Worm (Caenorhabditis elegans) whole organism, mixed stage, embryonic: ENCODE data around the gene paa-1.

Source experiments
- bed-3 ChIP-seq: fragments of 200-800 bp; sonication (Bioruptor generic); optimal IDR thresholded peaks from 3 replicates; lab custom pipeline; 2018; ENCODE audit warnings: mild to moderate bottlenecking, missing genetic modification characterization, moderate library complexity, missing compliant biosample characterization
- blmp-1 ChIP-seq: fragments of 150-350 bp; optimal IDR thresholded peaks from 2 replicates; lab custom pipeline; 2014; ENCODE audit warnings: missing biosample characterization, missing genetic modification characterization
- ceh-39 ChIP-seq: fragments of 150-350 bp; optimal IDR thresholded peaks from 2 replicates; lab custom pipeline; 2014; ENCODE audit warnings: missing biosample characterization, missing genetic modification characterization
- ceh-43 ChIP-seq: fragments of 200-800 bp; sonication (Bioruptor generic); optimal IDR thresholded peaks from 2 replicates; lab custom pipeline; 2018; ENCODE audit warnings: mild to moderate bottlenecking, missing genetic modification characterization, moderate library complexity, missing compliant biosample characterization
- ceh-83 ChIP-seq: fragments of 200-800 bp; sonication (Bioruptor generic); optimal IDR thresholded peaks from 2 replicates; lab custom pipeline; 2018; ENCODE audit warnings: mild to moderate bottlenecking, missing genetic modification characterization, missing compliant biosample characterization
- ces-1 ChIP-seq: fragments of 150-350 bp; optimal IDR thresholded peaks from 2 replicates; lab custom pipeline; 2014; ENCODE audit warnings: missing biosample characterization, missing genetic modification reagents, missing genetic modification characterization
- cnd-1 ChIP-seq: fragments of 200-800 bp; sonication (Bioruptor generic); optimal IDR thresholded peaks from 2 replicates; lab custom pipeline; 2018; ENCODE audit warnings: mild to moderate bottlenecking, missing genetic modification characterization, missing compliant biosample characterization
- drap-1 ChIP-seq: fragments of 200-800 bp; sonication (Bioruptor generic); optimal IDR thresholded peaks from 3 replicates; lab custom pipeline; 2018; ENCODE audit warnings: mild to moderate bottlenecking, missing genetic modification characterization, missing compliant biosample characterization
- elt-1 ChIP-seq: sonication (generic microtip); optimal IDR thresholded peaks from 2 replicates; lab custom pipeline; 2017; ENCODE audit warnings: missing genetic modification characterization, mild to moderate bottlenecking, missing compliant biosample characterization, antibody characterized with exemption, moderate library complexity, borderline replicate concordance; ENCODE audit not compliant: insufficient read depth
- elt-3 ChIP-seq: fragments of 150-350 bp; optimal IDR thresholded peaks from 2 replicates; lab custom pipeline; 2014; ENCODE audit warnings: missing biosample characterization, missing genetic modification characterization
- flh-1 ChIP-seq: fragments of 200-800 bp; sonication (Bioruptor generic); optimal IDR thresholded peaks from 2 replicates; lab custom pipeline; 2018; ENCODE audit warnings: mild to moderate bottlenecking, missing genetic modification characterization, moderate library complexity, missing compliant biosample characterization
- ham-2 ChIP-seq: fragments of 200-800 bp; sonication (Bioruptor generic); optimal IDR thresholded peaks from 2 replicates; lab custom pipeline; 2018; ENCODE audit warnings: mild to moderate bottlenecking, missing genetic modification characterization, missing compliant biosample characterization
- hlh-1 ChIP-seq: fragments of 150-350 bp; optimal IDR thresholded peaks from 2 replicates; lab custom pipeline; 2014; ENCODE audit warnings: missing biosample characterization, missing genetic modification reagents, missing genetic modification characterization
- lin-13 ChIP-seq: fragments of 150-350 bp; optimal IDR thresholded peaks from 2 replicates; lab custom pipeline; 2014; ENCODE audit warnings: missing biosample characterization, missing genetic modification characterization
- lin-32 ChIP-seq: fragments of 200-800 bp; sonication (Bioruptor generic); optimal IDR thresholded peaks from 2 replicates; lab custom pipeline; 2018; ENCODE audit warnings: mild to moderate bottlenecking, missing genetic modification characterization, missing compliant biosample characterization
- lsy-2 ChIP-seq: fragments of 150-350 bp; optimal IDR thresholded peaks from 2 replicates; lab custom pipeline; 2014; ENCODE audit warnings: missing biosample characterization, missing genetic modification characterization
- mab-5 ChIP-seq: fragments of 150-350 bp; optimal IDR thresholded peaks from 2 replicates; lab custom pipeline; 2014; ENCODE audit warnings: missing biosample characterization, missing genetic modification characterization
- mep-1 ChIP-seq: fragments of 150-350 bp; optimal IDR thresholded peaks from 2 replicates; lab custom pipeline; 2017; ENCODE audit warnings: missing biosample characterization, missing genetic modification reagents, missing genetic modification characterization, inconsistent platforms
- mls-2 ChIP-seq: sonication (generic microtip); optimal IDR thresholded peaks from 2 replicates; lab custom pipeline; 2016; ENCODE audit warnings: mild to moderate bottlenecking, missing genetic modification characterization, moderate library complexity, missing compliant biosample characterization
- nhr-12 ChIP-seq: fragments of 150-350 bp; optimal IDR thresholded peaks from 2 replicates; lab custom pipeline; 2014; ENCODE audit warnings: missing biosample characterization, missing genetic modification characterization
- nhr-2 ChIP-seq: fragments of 150-350 bp; optimal IDR thresholded peaks from 2 replicates; lab custom pipeline; 2014; ENCODE audit warnings: missing biosample characterization, missing genetic modification characterization
- nhr-237 ChIP-seq: fragments of 150-350 bp; optimal IDR thresholded peaks from 2 replicates; lab custom pipeline; 2014; ENCODE audit warnings: missing biosample characterization, missing genetic modification characterization
- nhr-28 ChIP-seq: fragments of 150-350 bp; optimal IDR thresholded peaks from 2 replicates; lab custom pipeline; 2014; ENCODE audit warnings: missing biosample characterization, missing genetic modification characterization
- nhr-76 ChIP-seq: sonication (generic microtip); optimal IDR thresholded peaks from 2 replicates; lab custom pipeline; 2017; ENCODE audit warnings: missing biosample characterization, missing genetic modification characterization
- pha-4 ChIP-seq: fragments of 150-350 bp; optimal IDR thresholded peaks from 2 replicates; lab custom pipeline; 2018; ENCODE audit warnings: missing biosample characterization, missing genetic modification reagents, missing genetic modification characterization
- sem-2 ChIP-seq: fragments of 200-800 bp; sonication (Bioruptor generic); optimal IDR thresholded peaks from 2 replicates; lab custom pipeline; 2018; ENCODE audit warnings: mild to moderate bottlenecking, missing genetic modification characterization, missing compliant biosample characterization
- sptf-1 ChIP-seq: sonication (generic microtip); optimal IDR thresholded peaks from 2 replicates; lab custom pipeline; 2017; ENCODE audit warnings: mild to moderate bottlenecking, missing genetic modification characterization, moderate library complexity, missing compliant biosample characterization
- tbx-8 ChIP-seq: fragments of 200-800 bp; sonication (Bioruptor generic); optimal IDR thresholded peaks from 2 replicates; lab custom pipeline; 2018; ENCODE audit warnings: mild to moderate bottlenecking, missing genetic modification characterization, moderate library complexity, missing compliant biosample characterization
- unc-120 ChIP-seq: sonication (generic microtip); optimal IDR thresholded peaks from 2 replicates; lab custom pipeline; 2017; ENCODE audit warnings: missing genetic modification characterization, missing compliant biosample characterization; ENCODE audit not compliant: poor library complexity, severe bottlenecking
- unc-39 ChIP-seq: fragments of 150-350 bp; optimal IDR thresholded peaks from 2 replicates; lab custom pipeline; 2014; ENCODE audit warnings: missing biosample characterization, missing genetic modification characterization
- unc-62 ChIP-seq: fragments of 150-350 bp; optimal IDR thresholded peaks from 2 replicates; lab custom pipeline; 2014; ENCODE audit warnings: missing biosample characterization, missing genetic modification reagents, missing genetic modification characterization
- zip-8 ChIP-seq: fragments of 150-350 bp; optimal IDR thresholded peaks from 2 replicates; lab custom pipeline; 2014; ENCODE audit warnings: missing biosample characterization, missing genetic modification characterization
- ztf-11 ChIP-seq: fragments of 150-350 bp; optimal IDR thresholded peaks from 2 replicates; lab custom pipeline; 2014; ENCODE audit warnings: missing biosample characterization, missing genetic modification characterization

Gene paa-1

ce11 chrIII:5472693-5473092 is 22.2 kb downstream of the paa-1 start:
- TF ChIP-seq ztf-11 (tag; lab: Kevin White, UChicago) (no peak), elt-1 (no peak), mab-5 (no peak), lin-32 (GFP tag; lab: Kevin White, UChicago) (no peak), nhr-76 (no peak), ceh-43 (no peak), flh-1 (no peak), ceh-39 (no peak), elt-3 (tag; lab: Kevin White, UChicago) (no peak), unc-120 (tag; lab: Kevin White, UChicago) (no peak), tbx-8 (GFP tag; lab: Kevin White, UChicago) (no peak), zip-8 (tag; lab: Kevin White, UChicago) (no peak), blmp-1 (tag; lab: Kevin White, UChicago) (no peak), nhr-28 (tag; lab: Kevin White, UChicago) (no peak), cnd-1 (no peak), unc-62 (no peak), mep-1 (no peak), ham-2 (GFP tag; lab: Kevin White, UChicago) (no peak), unc-39 (tag; lab: Kevin White, UChicago) (no peak)
- TF ChIP-seq, all 35 proteins: peak for 0

DNA sequence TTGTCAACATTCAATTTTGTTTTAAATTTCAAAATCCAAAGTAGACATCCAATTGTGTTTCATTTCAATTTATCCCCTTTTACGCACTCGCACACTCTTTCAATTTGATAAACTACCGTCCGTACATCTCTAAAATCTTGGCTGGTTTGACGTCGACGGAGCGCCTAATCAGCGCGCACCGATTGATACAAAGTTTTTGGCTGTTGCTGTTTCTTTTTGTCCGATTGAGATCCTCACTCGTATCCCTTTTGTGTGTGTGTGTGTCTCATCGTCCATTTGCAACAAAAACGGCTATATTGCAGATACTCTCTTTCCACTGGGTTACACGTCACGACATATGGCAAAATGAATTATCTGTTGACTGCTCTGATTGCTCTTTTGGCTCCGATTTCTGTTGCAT is 23.6 kb downstream of the paa-1 start, which contains the start of gene lon-1:
Gene lon-1 (plus strand): TSS at position 301 of the 400 bp plus-strand sequence.
- TF ChIP-seq ztf-11 (tag; lab: Kevin White, UChicago) (no peak), nhr-28 (tag; lab: Kevin White, UChicago) (no peak), tbx-8 (GFP tag; lab: Kevin White, UChicago) (no peak), ceh-43 (no peak), ceh-39 (no peak), zip-8 (tag; lab: Kevin White, UChicago) (no peak), drap-1 (GFP tag; lab: Kevin White, UChicago) (no peak), elt-1 (no peak), lin-13 (tag; lab: Kevin White, UChicago) (no peak), ceh-83 (no peak), elt-3 (tag; lab: Kevin White, UChicago) (no peak), mab-5 (no peak), unc-120 (tag; lab: Kevin White, UChicago) (no peak), pha-4 (tag; lab: Kevin White, UChicago) (no peak), flh-1 (no peak), hlh-1 (tag; lab: Kevin White, UChicago) (no peak), ham-2 (GFP tag; lab: Kevin White, UChicago) (no peak)
- TF ChIP-seq, all 35 proteins: peak for 0

DNA sequence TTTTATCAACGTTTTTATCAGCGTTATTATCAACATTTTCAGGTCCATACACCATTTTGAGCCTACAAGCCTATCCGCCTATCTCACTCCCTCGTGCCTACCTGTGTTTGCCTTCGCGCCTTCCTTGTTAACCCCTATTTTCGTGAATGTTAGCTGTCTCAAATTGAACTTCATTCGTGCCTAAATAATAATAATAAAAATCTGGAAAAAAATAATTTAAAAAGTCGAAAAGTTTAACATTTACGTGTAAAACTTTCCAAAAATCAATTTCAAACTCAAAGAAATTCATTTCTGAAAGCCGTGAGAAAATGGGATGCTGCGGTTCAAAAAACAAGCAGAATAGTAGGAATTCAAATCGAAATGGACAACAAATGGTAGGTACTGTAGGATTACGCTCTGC is 27.5 kb downstream of the paa-1 start, which contains the start of gene R02F2.10:
Gene R02F2.10 (plus strand): TSS at position 301 of the 400 bp plus-strand sequence.
- TF ChIP-seq ceh-83 = no peak
- TF ChIP-seq blmp-1 (tag; lab: Kevin White, UChicago) = no peak
- no peak for TF ChIP-seq mep-1
- no peak for TF ChIP-seq hlh-1 (tag; lab: Kevin White, UChicago)
- TF ChIP-seq ces-1 (GFP tag; lab: Kevin White, UChicago) = no peak
- TF ChIP-seq sptf-1 (tag; lab: Kevin White, UChicago) = no peak
- TF ChIP-seq ceh-43 = no peak
- TF ChIP-seq flh-1 = no peak
- no peak for TF ChIP-seq ztf-11 (tag; lab: Kevin White, UChicago)

DNA sequence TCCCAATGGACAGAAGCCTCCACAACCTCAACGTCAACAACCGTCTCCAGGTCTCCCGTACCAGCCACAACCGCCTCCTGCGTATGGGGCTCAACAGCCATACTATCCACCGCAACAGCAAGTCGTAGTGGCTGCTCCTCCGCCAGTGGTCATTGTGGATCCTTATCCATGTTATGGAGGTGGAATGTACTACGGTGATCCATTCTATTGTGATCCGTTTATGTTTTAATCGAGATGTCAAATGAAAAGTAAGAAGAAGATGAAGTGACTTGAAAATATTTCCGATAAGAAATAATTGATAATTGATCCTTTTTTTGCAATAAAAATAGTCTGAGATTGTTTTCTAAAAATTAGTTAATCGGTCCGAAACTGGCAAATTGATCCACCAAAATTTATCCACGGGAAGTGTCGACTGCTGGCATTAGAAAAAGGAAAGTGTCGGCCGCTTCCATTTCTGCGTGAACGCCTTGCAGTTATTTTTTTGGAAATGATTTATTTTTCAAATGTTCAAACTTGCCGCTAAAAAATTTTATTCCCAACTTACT is 28.4 kb downstream of the paa-1 start, which contains the start of the genes R02F2.6 and R02F2.5:
Gene R02F2.6 (minus strand): TSS at position 101 of the 545 bp plus-strand sequence.
Gene R02F2.5 (plus strand): TSS at position 495 of the 545 bp plus-strand sequence.
- TF ChIP-seq nhr-28 (tag; lab: Kevin White, UChicago) (no peak), sem-2 (GFP tag; lab: Kevin White, UChicago) (no peak), sptf-1 (tag; lab: Kevin White, UChicago) (no peak), bed-3 (GFP tag; lab: Kevin White, UChicago) (no peak), pha-4 (tag; lab: Kevin White, UChicago) (no peak), lin-13 (tag; lab: Kevin White, UChicago) (no peak), lin-32 (GFP tag; lab: Kevin White, UChicago) (no peak)

DNA sequence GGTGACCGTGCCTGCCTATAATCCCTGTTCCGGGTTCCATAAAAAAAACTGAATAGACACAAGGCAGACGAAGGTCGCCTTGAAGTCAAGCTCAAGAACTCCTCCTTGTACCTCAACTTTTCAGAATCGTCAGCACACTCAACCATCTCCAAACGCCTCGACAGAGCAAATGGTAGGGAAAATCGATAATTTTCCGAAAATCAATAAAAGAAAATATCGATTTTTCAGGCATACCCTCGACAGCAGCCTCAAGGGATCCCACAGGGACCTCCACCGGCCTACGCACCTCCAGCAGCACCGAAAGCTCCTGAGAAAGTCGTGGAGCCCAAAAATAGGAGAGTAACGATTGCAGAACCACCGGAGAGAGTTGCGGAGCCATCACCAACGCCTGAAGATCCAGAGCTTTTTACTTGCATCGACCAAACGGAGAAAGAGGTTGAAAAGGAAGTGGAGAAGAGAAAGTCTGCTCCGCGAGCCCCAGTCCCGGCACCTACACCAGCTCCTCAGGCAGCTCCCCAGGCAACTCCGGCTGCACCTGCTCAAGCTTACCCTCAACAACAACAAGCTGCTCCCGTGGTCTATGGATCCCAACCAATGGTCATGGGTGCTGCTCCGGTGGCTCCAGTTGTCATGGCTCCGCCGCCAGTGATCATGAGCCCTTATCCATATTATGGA is 29.1 kb downstream of the paa-1 start:
- TF ChIP-seq tbx-8 (GFP tag; lab: Kevin White, UChicago) (no peak), hlh-1 (tag; lab: Kevin White, UChicago) (no peak), blmp-1 (tag; lab: Kevin White, UChicago) (no peak), nhr-237 (tag; lab: Kevin White, UChicago) (no peak), elt-3 (tag; lab: Kevin White, UChicago) (no peak), nhr-12 (no peak), ceh-39 (no peak), nhr-2 (tag; lab: Kevin White, UChicago) (no peak), lin-13 (tag; lab: Kevin White, UChicago) (no peak), nhr-76 (no peak), unc-39 (tag; lab: Kevin White, UChicago) (no peak), sptf-1 (tag; lab: Kevin White, UChicago) (no peak), elt-1 (no peak), ceh-83 (no peak), lsy-2 (tag; lab: Kevin White, UChicago) (no peak), ceh-43 (no peak), mls-2 (tag; lab: Kevin White, UChicago) (no peak)
